Worm (Caenorhabditis elegans) whole organism, L4/young adult: ENCODE measurements around the gene mrps-22.

Experiments used
- dao-5 ChIP-seq: sonication (generic microtip); optimal IDR thresholded peaks from 2 replicates; lab custom pipeline; 2016; ENCODE audit warnings: missing genotype, missing genetic modification characterization, moderate library complexity, missing compliant biosample characterization
- him-1 ChIP-seq: sonication (generic microtip); optimal IDR thresholded peaks from 2 replicates; lab custom pipeline; 2016; ENCODE audit warnings: missing genotype, missing genetic modification reagents, missing genetic modification characterization, missing compliant biosample characterization

- TF ChIP-seq dao-5 (tag; lab: Kevin White, UChicago) (no peak), him-1 (tag; lab: Kevin White, UChicago) (no peak)
These were observed 25.2 kb upstream of the mrps-22 start for ce11 chrII:10557206-10557574.
